Fruit fly (Drosophila melanogaster): ENCODE data around the gene CG12093.
A peak's percentile ranks its signal among the peaks of the same experiment; 100 is the strongest.

CG12093 gene

dm6 chr3L:2818784-2819183, 45.0 kb upstream of the CG12093 start:
- TF ChIP-seq Drgx (GFP tag; IDR thresholded peaks at IDR 0.05) (peak; percentile 45), sim (GFP tag; IDR thresholded peaks at IDR 0.05) (no peak), Med (GFP tag) (peak; percentile 13)

- TF ChIP-seq CG10274 (GFP tag; optimal IDR thresholded peaks at IDR 0.05) (no peak), nom (GFP tag; optimal IDR thresholded peaks at IDR 0.05) (peak; percentile 82), bsh (GFP tag; optimal IDR thresholded peaks at IDR 0.05) (peak in 1 of 2 experiments; percentile 55), Drgx (GFP tag; IDR thresholded peaks at IDR 0.05) (peak; percentile 63; the same call in 1 of the 2 replicates), CG12769 (tag; optimal IDR thresholded peaks at IDR 0.05) (no peak), fd3F (GFP tag; optimal IDR thresholded peaks at IDR 0.05) (no peak), sens (GFP tag) (peak; percentile 35)
These were observed 44.1 kb upstream of the CG12093 start for dm6 chr3L:2817872-2818271.

- no peak for TF ChIP-seq CG11398 (GFP tag; optimal IDR thresholded peaks at IDR 0.05)
- TF ChIP-seq vvl (GFP tag; IDR thresholded peaks at IDR 0.05), result peak; percentile 58; the same call in 1 of the 2 replicates
- no peak for TF ChIP-seq CG12236 (GFP tag; optimal IDR thresholded peaks at IDR 0.05)
- TF ChIP-seq Hand (GFP tag; optimal IDR thresholded peaks at IDR 0.05), result no peak
- TF ChIP-seq Doc2 (GFP tag; IDR thresholded peaks at IDR 0.05), result no peak
- TF ChIP-seq CG7372 (GFP tag; IDR thresholded peaks at IDR 0.05), result peak; percentile 57; the same call in 1 of the 2 replicates
- TF ChIP-seq ash1 (GFP tag; optimal IDR thresholded peaks at IDR 0.05), result no peak
- no peak for TF ChIP-seq sens-2 (GFP tag; IDR thresholded peaks at IDR 0.05)
- TF ChIP-seq CG12219 (GFP tag; optimal IDR thresholded peaks at IDR 0.05), result no peak
- TF ChIP-seq scrt (GFP tag; optimal IDR thresholded peaks at IDR 0.05), result no peak
- TF ChIP-seq chinmo (GFP tag; IDR thresholded peaks at IDR 0.05; ENCODE audit: partially characterized antibody), result 0 out of 4 replicates have a peak, but pooled peaks have one; percentile 40
- no peak for TF ChIP-seq Bdp1 (GFP tag; optimal IDR thresholded peaks at IDR 0.05)
- TF ChIP-seq CG4730 (GFP tag; IDR thresholded peaks at IDR 0.05), result no peak
- peak; percentile 22 for TF ChIP-seq cad (GFP tag; optimal IDR thresholded peaks at IDR 0.05)
- TF ChIP-seq CG13894 (tag; optimal IDR thresholded peaks at IDR 0.05), result no peak
- no peak for TF ChIP-seq ems (GFP tag; optimal IDR thresholded peaks at IDR 0.05)
These were observed 42.8 kb upstream of the CG12093 start for dm6 chr3L:2816655-2817054.

- TF ChIP-seq lab (GFP tag; optimal IDR thresholded peaks at IDR 0.05), result peak; percentile 20
- no peak for TF ChIP-seq ERR (GFP tag; optimal IDR thresholded peaks at IDR 0.05)
- peak; percentile 9 for TF ChIP-seq CG2678 (tag; optimal IDR thresholded peaks at IDR 0.05)
- TF ChIP-seq CHES-1-like (GFP tag; optimal IDR thresholded peaks at IDR 0.05), result no peak
- TF ChIP-seq Atf6 (GFP tag; IDR thresholded peaks at IDR 0.05), result 0 out of 2 replicates have a peak, but pooled peaks have one; percentile 26
- TF ChIP-seq stc (GFP tag; IDR thresholded peaks at IDR 0.05), result no peak
- TF ChIP-seq CG9932 (GFP tag; IDR thresholded peaks at IDR 0.05), result no peak
- no peak for TF ChIP-seq E2f1 (GFP tag; IDR thresholded peaks at IDR 0.05)
- TF ChIP-seq sob (GFP tag; IDR thresholded peaks at IDR 0.05), result no peak
- no peak for TF ChIP-seq CG4282 (GFP tag; optimal IDR thresholded peaks at IDR 0.05)
- no peak for TF ChIP-seq CG11504 (tag; optimal IDR thresholded peaks at IDR 0.05)
- TF ChIP-seq CG34376 (GFP tag; optimal IDR thresholded peaks at IDR 0.05), result peak; percentile 65
- TF ChIP-seq Dad (GFP tag; optimal IDR thresholded peaks at IDR 0.05), result no peak
- TF ChIP-seq CG4404 (GFP tag; IDR thresholded peaks at IDR 0.05), result no peak
- TF ChIP-seq jigr1 (GFP tag; IDR thresholded peaks at IDR 0.05), result no peak
- no peak for TF ChIP-seq CG9817 (tag; optimal IDR thresholded peaks at IDR 0.05)
- no peak for TF ChIP-seq ems (GFP tag; optimal IDR thresholded peaks at IDR 0.05)
- peak; percentile 14; the same call in 1 of the 2 replicates for TF ChIP-seq Lim3 (GFP tag; IDR thresholded peaks at IDR 0.05)
- TF ChIP-seq GATAe (GFP tag; conservative IDR thresholded peaks at IDR 0.05), result 0 out of 2 replicates have a peak, but pooled peaks have one; percentile 13
- TF ChIP-seq Asciz (GFP tag; optimal IDR thresholded peaks at IDR 0.05), result no peak
- TF ChIP-seq CG8290 (GFP tag; optimal IDR thresholded peaks at IDR 0.05), result no peak
- no peak for TF ChIP-seq CG8290 (tag; optimal IDR thresholded peaks at IDR 0.05)
- TF ChIP-seq Antp (GFP tag; optimal IDR thresholded peaks at IDR 0.05), result no peak
- no peak for TF ChIP-seq pros (GFP tag; optimal IDR thresholded peaks at IDR 0.05)
These were observed 36.0 kb upstream of the CG12093 start for dm6 chr3L:2809767-2810166.
